Fruit fly (Drosophila melanogaster): Measurements from ENCODE around the gene Traf4.

DNA sequence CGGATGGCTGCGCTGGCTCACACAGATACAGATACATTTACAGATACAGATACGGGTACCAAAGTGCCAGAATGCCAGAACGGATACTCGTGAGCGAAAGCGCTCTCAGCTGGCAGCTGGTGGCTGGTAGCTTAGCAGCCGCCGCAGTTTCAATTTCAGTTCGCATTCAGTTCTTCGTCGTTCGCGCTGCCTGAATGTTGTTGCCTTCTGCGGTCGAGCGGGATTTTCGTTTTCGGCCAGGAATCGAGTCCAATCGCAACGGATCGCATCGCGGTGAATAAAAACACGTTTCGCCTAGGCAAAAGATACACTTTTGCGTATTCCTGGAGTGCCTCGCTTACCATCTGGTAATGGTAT, 28.0 kb upstream of the Traf4 start, which contains the start of gene Atet:
- no peak for TF ChIP-seq toe (GFP tag; optimal IDR thresholded peaks at IDR 0.05)
- TF ChIP-seq CG33017 (tag; optimal IDR thresholded peaks at IDR 0.05) = no peak
- no peak for TF ChIP-seq CG5204 (GFP tag; optimal IDR thresholded peaks at IDR 0.05)
- no peak for TF ChIP-seq CG7045 (GFP tag; optimal IDR thresholded peaks at IDR 0.05)
- no peak for TF ChIP-seq CG12768 (GFP tag; optimal IDR thresholded peaks at IDR 0.05)
- TF ChIP-seq pad (GFP tag; optimal IDR thresholded peaks at IDR 0.05) = no peak
- TF ChIP-seq tj (GFP tag; optimal IDR thresholded peaks at IDR 0.05) = peak; percentile 33
- TF ChIP-seq Clk (GFP tag; optimal IDR thresholded peaks at IDR 0.05) = peak; percentile 41
- TF ChIP-seq bab1 (GFP tag; optimal IDR thresholded peaks at IDR 0.05) = peak; percentile 11
- TF ChIP-seq CG14711 (tag; optimal IDR thresholded peaks at IDR 0.05) = no peak
- no peak for TF ChIP-seq kay (GFP tag; ENCODE audit: borderline replicate concordance)
- no peak for TF ChIP-seq CG1620 (GFP tag; optimal IDR thresholded peaks at IDR 0.05)
- no peak for TF ChIP-seq Crg-1 (GFP tag; optimal IDR thresholded peaks at IDR 0.05)

All from whole organism, adult.